Fruit fly (Drosophila melanogaster): ENCODE measurements around the gene Thor.
A peak's percentile ranks its signal among the peaks of the same experiment; 100 is the strongest.

Thor gene

DNA sequence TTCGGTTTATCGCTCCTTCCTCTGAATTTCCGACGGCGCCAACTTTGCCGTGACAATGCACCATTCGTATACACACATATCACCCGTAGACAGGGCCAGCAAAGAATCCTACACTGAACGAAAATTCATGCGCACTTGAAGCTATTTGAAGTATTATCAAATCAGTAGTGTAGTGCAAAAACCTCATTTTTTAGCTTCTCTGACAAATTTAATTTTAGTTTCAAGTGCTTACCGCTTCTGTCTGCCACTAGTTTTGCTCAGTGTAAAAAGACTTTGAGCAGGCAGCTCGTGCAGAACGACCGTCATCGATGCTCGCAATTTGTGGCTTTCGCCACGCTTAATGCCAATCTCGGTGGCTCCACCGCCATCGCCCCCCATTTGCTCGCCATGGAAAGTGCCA, 33.4 kb upstream of the Thor start (continued):
- TF ChIP-seq ems (GFP tag; optimal IDR thresholded peaks at IDR 0.05) (no peak), ab (GFP tag; optimal IDR thresholded peaks at IDR 0.05) (no peak), Dbx (GFP tag; IDR thresholded peaks at IDR 0.05) (no peak), Elba2 (GFP tag; optimal IDR thresholded peaks at IDR 0.05) (no peak), Max (GFP tag; optimal IDR thresholded peaks at IDR 0.05) (no peak), Dip2 (GFP tag; IDR thresholded peaks at IDR 0.05) (no peak), CG14050 (GFP tag; IDR thresholded peaks at IDR 0.05) (no peak; the same call in 2 of the 3 replicates), Dref (GFP tag; IDR thresholded peaks at IDR 0.05) (no peak), Nf-YB (GFP tag; optimal IDR thresholded peaks at IDR 0.05) (no peak), CG8388 (GFP tag; optimal IDR thresholded peaks at IDR 0.05) (no peak), aop (GFP tag; IDR thresholded peaks at IDR 0.05) (no peak), CG13775 (GFP tag; optimal IDR thresholded peaks at IDR 0.05) (peak; percentile 4), Gug (GFP tag; IDR thresholded peaks at IDR 0.05) (no peak), CG15696 (tag; optimal IDR thresholded peaks at IDR 0.05) (no peak), CG12659 (GFP tag; optimal IDR thresholded peaks at IDR 0.05) (peak; percentile 15), jing (GFP tag; optimal IDR thresholded peaks at IDR 0.05) (no peak), CG9797 (GFP tag; optimal IDR thresholded peaks at IDR 0.05) (no peak), so (GFP tag; IDR thresholded peaks at IDR 0.05) (no peak), fd3F (GFP tag; optimal IDR thresholded peaks at IDR 0.05) (no peak), en (GFP tag; optimal IDR thresholded peaks at IDR 0.05) (no peak), Nf-YC (tag; optimal IDR thresholded peaks at IDR 0.05) (no peak), Adf1 (GFP tag; IDR thresholded peaks at IDR 0.05) (no peak), CG34224 (GFP tag; IDR thresholded peaks at IDR 0.05; ENCODE audit: partially characterized antibody) (no peak), yki (optimal IDR thresholded peaks at IDR 0.05) (no peak), exex (tag; optimal IDR thresholded peaks at IDR 0.05) (no peak), Abd-B (GFP tag; optimal IDR thresholded peaks at IDR 0.05) (peak; percentile 18), Six4 (GFP tag; optimal IDR thresholded peaks at IDR 0.05) (peak; percentile 25), CG8359 (GFP tag; optimal IDR thresholded peaks at IDR 0.05; ENCODE audit: borderline replicate concordance) (no peak), fu2 (GFP tag; optimal IDR thresholded peaks at IDR 0.05) (peak; percentile 17), CG14965 (GFP tag; optimal IDR thresholded peaks at IDR 0.05; ENCODE audit: borderline replicate concordance) (no peak), Side (GFP tag; optimal IDR thresholded peaks at IDR 0.05) (peak; percentile 2), CG18476 (GFP tag; optimal IDR thresholded peaks at IDR 0.05) (peak; percentile 29), klu (GFP tag; IDR thresholded peaks at IDR 0.05) (0 out of 2 replicates have a peak, but pooled peaks have one; percentile 27), Sox100B (GFP tag; optimal IDR thresholded peaks at IDR 0.05) (no peak), PHDP (tag; optimal IDR thresholded peaks at IDR 0.05) (peak; percentile 22), Doc2 (GFP tag; IDR thresholded peaks at IDR 0.05) (no peak), Mrtf (GFP tag; IDR thresholded peaks at IDR 0.05) (peak; percentile 40; the same call in 1 of the 3 replicates), tx (GFP tag; optimal IDR thresholded peaks at IDR 0.05) (no peak), CG2875 (GFP tag; optimal IDR thresholded peaks at IDR 0.05) (peak; percentile 23), Xrp1 (GFP tag; IDR thresholded peaks at IDR 0.05) (peak; percentile 53; the same call in 1 of the 2 replicates), CG13123 (GFP tag; optimal IDR thresholded peaks at IDR 0.05) (no peak), gcm (GFP tag; optimal IDR thresholded peaks at IDR 0.05) (no peak), CG11085 (GFP tag; IDR thresholded peaks at IDR 0.05) (0 out of 2 replicates have a peak, but pooled peaks have one; percentile 34), sug (tag; optimal IDR thresholded peaks at IDR 0.05) (no peak), CG42726 (GFP tag; IDR thresholded peaks at IDR 0.05; ENCODE audit: partially characterized antibody) (no peak), CG12236 (GFP tag; optimal IDR thresholded peaks at IDR 0.05) (no peak), Camta (GFP tag; optimal IDR thresholded peaks at IDR 0.05) (peak; percentile 21), CG7372 (GFP tag; IDR thresholded peaks at IDR 0.05) (no peak), Spps (tag; optimal IDR thresholded peaks at IDR 0.05) (no peak), Scr (GFP tag; IDR thresholded peaks at IDR 0.05; ENCODE audit: partially characterized antibody) (no peak), CG10543 (GFP tag; optimal IDR thresholded peaks at IDR 0.05) (no peak), Hsf (GFP tag; optimal IDR thresholded peaks at IDR 0.05) (peak; percentile 43)
